Fruit fly (Drosophila melanogaster): ENCODE results near the gene CG3347.

DNA sequence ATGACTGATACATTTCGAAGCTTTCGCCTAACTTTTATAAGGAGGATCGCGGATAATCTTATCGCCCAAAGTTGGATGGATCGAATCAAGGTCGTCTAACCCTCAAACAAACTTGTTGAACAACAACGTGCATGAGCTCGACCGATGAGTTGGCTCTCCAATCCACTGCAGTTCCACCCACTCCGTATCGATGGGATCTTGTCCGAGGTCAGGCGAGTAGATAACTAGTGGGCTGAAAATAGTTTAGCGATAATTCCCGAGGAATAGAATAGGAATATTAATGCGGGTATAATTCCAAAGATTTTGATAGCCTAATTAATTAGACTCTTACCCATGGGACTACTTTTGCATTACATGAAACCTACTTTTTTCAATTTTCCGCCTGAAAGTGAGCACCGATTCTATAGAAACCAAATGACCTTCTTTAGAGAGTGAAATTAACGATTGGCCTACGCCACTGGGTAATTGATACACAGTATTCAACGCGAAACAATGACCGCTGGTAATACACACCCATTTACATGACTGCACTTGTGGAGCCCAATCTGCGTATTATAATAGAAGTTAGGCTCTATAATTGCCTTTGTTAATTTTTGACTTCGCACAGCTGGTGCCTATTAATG lies 24.6 kb downstream of the CG3347 start:
- TF ChIP-seq CG5204 (GFP tag; optimal IDR thresholded peaks at IDR 0.05) (no peak), tj (GFP tag; optimal IDR thresholded peaks at IDR 0.05) (no peak), CG11617 (GFP tag; optimal IDR thresholded peaks at IDR 0.05) (no peak), CG12768 (GFP tag; optimal IDR thresholded peaks at IDR 0.05) (no peak), ovo (GFP tag; optimal IDR thresholded peaks at IDR 0.05) (no peak), Mnt (GFP tag; optimal IDR thresholded peaks at IDR 0.05) (no peak), CG1620 (GFP tag; optimal IDR thresholded peaks at IDR 0.05) (no peak), Clk (GFP tag; optimal IDR thresholded peaks at IDR 0.05) (no peak)

Measured in whole organism, adult.